Worm (Caenorhabditis elegans): Measurements from ENCODE around the gene T28A11.25.

- TF ChIP-seq ztf-29 (GFP tag; IDR thresholded peaks at IDR 0.05) (no peak), med-1 (GFP tag; optimal IDR thresholded peaks at IDR 0.05; ENCODE audit: insufficient read depth) (no peak), klf-2 (GFP tag; conservative IDR thresholded peaks at IDR 0.05) (no peak), flt-1 (GFP tag; IDR thresholded peaks at IDR 0.05) (no peak), T22C8.4 (GFP tag; IDR thresholded peaks at IDR 0.05) (no peak)
Observed at ce11 chrV:3236610-3237009, 45.0 kb upstream of the T28A11.25 start, which contains the start of the genes K08D9.9 and str-16.

Measured in whole organism, midembryonic.